Fruit fly (Drosophila melanogaster) S2 (cell line): ENCODE results near the gene CG4133.
A peak's percentile ranks its signal among the peaks of the same experiment; 100 is the strongest.

ENCODE experiments used
- CG8478 ChIP-seq: fragments of >200 bp; optimal IDR thresholded peaks from 2 replicates; lab custom pipeline; 2018
- CTCF ChIP-seq, 2 experiments: fragments of >200 bp; optimal IDR thresholded peaks; 2 replicates each; lab custom pipeline; 2018

The CG4133 gene

dm6 chr2L:430820-431628 is 24.3 kb upstream of the CG4133 start, which contains the start of gene ex:
Gene ex (plus strand): TSS chr2L:431227.
- TF ChIP-seq CTCF (optimal IDR thresholded peaks at IDR 0.05; lab: Kevin White, UChicago) (peak in 1 of 2 experiments; percentile 24), CG8478 (lab: Kevin White, UChicago) (no peak)

- TF ChIP-seq CTCF (optimal IDR thresholded peaks at IDR 0.05; lab: Kevin White, UChicago) (no peak), CG8478 (lab: Kevin White, UChicago) (no peak)
Measured at dm6 chr2L:431629-431984, 23.7 kb upstream of the CG4133 start.

dm6 chr2L:432119-432518 is 23.2 kb upstream of the CG4133 start:
- TF ChIP-seq CTCF (optimal IDR thresholded peaks at IDR 0.05; lab: Kevin White, UChicago) (no peak), CG8478 (lab: Kevin White, UChicago) (no peak)

- TF ChIP-seq CG8478 (lab: Kevin White, UChicago) (no peak), CTCF (optimal IDR thresholded peaks at IDR 0.05; lab: Kevin White, UChicago) (no peak)
Measured at dm6 chr2L:434439-434838, 20.9 kb upstream of the CG4133 start.

- no peak for TF ChIP-seq CTCF (optimal IDR thresholded peaks at IDR 0.05; lab: Kevin White, UChicago)
- no peak for TF ChIP-seq CG8478 (lab: Kevin White, UChicago)
Measured at dm6 chr2L:435311-435806, 20.0 kb upstream of the CG4133 start.

dm6 chr2L:437498-437897 is 17.8 kb upstream of the CG4133 start:
- TF ChIP-seq CG8478 (lab: Kevin White, UChicago) (no peak), CTCF (optimal IDR thresholded peaks at IDR 0.05; lab: Kevin White, UChicago) (no peak)

- no peak for TF ChIP-seq CG8478 (lab: Kevin White, UChicago)
- no peak for TF ChIP-seq CTCF (optimal IDR thresholded peaks at IDR 0.05; lab: Kevin White, UChicago)
Measured at dm6 chr2L:439339-439738, 16.0 kb upstream of the CG4133 start.

- no peak for TF ChIP-seq CG8478 (lab: Kevin White, UChicago)
- no peak for TF ChIP-seq CTCF (optimal IDR thresholded peaks at IDR 0.05; lab: Kevin White, UChicago)
Measured at dm6 chr2L:440638-441454, 14.5 kb upstream of the CG4133 start.

dm6 chr2L:441455-441730 is 13.9 kb upstream of the CG4133 start:
- TF ChIP-seq CG8478 (lab: Kevin White, UChicago) = no peak
- no peak for TF ChIP-seq CTCF (optimal IDR thresholded peaks at IDR 0.05; lab: Kevin White, UChicago)

dm6 chr2L:441927-442691 is 13.2 kb upstream of the CG4133 start:
- TF ChIP-seq CG8478 (lab: Kevin White, UChicago) (no peak), CTCF (optimal IDR thresholded peaks at IDR 0.05; lab: Kevin White, UChicago) (no peak)

- TF ChIP-seq CTCF (optimal IDR thresholded peaks at IDR 0.05; lab: Kevin White, UChicago) (no peak), CG8478 (lab: Kevin White, UChicago) (no peak)
Measured at dm6 chr2L:447124-447523, 8.2 kb upstream of the CG4133 start.

- TF ChIP-seq CTCF (optimal IDR thresholded peaks at IDR 0.05; lab: Kevin White, UChicago) (no peak), CG8478 (lab: Kevin White, UChicago) (no peak)
Measured at dm6 chr2L:451705-452472, 3.4 kb upstream of the CG4133 start.

dm6 chr2L:452872-453271 is 2.5 kb upstream of the CG4133 start, which contains the start of the genes crq and shv:
Gene crq (minus strand): TSS chr2L:453024.
Gene shv (plus strand): TSS chr2L:453108.
- TF ChIP-seq CG8478 (lab: Kevin White, UChicago) (no peak), CTCF (optimal IDR thresholded peaks at IDR 0.05; lab: Kevin White, UChicago) (peak in 1 of 2 experiments; percentile 39)

- no peak for TF ChIP-seq CG8478 (lab: Kevin White, UChicago)
- no peak for TF ChIP-seq CTCF (optimal IDR thresholded peaks at IDR 0.05; lab: Kevin White, UChicago)
Measured at dm6 chr2L:455738-456137, 407 bp downstream of the CG4133 start.
